Worm (Caenorhabditis elegans) whole organism, young adult: ENCODE results near the gene gly-5.
"Not testable (repeated sequence)": the region's sequence is repeated elsewhere in the genome, so short reads cannot be mapped to it uniquely, and the experiment has no call there.

Experiments
- B0019.2 ChIP-seq: fragments of 200-800 bp; sonication (Bioruptor generic); conservative IDR thresholded peaks from 2 replicates; pipeline ENCODE4 v1.3.6; 2022; ENCODE audit warnings: missing genetic modification reagents, missing genetic modification characterization, missing compliant biosample characterization
- F33H1.4 ChIP-seq: fragments of 200-800 bp; sonication (Bioruptor generic); IDR thresholded peaks from 2 replicates; pipeline ENCODE4 v1.3.6; 2022; ENCODE audit warnings: missing genetic modification reagents, missing genetic modification characterization, missing compliant biosample characterization
- F39B2.1 ChIP-seq: fragments of 200-800 bp; sonication (Bioruptor generic); IDR thresholded peaks from 2 replicates; pipeline ENCODE4 v1.3.6; 2022; ENCODE audit warnings: missing genetic modification reagents, missing genetic modification characterization, missing compliant biosample characterization
- F52B5.7 ChIP-seq: sonication (generic microtip); optimal IDR thresholded peaks from 2 replicates; lab custom pipeline; 2016; ENCODE audit warnings: mild to moderate bottlenecking, missing genetic modification characterization, missing compliant biosample characterization
- K11D2.4 ChIP-seq: fragments of 200-800 bp; sonication (Bioruptor generic); IDR thresholded peaks from 2 replicates; pipeline ENCODE4 v1.3.6; 2022; ENCODE audit warnings: missing genetic modification reagents, missing genetic modification characterization, missing compliant biosample characterization
- T26A5.8 ChIP-seq: sonication (generic microtip); optimal IDR thresholded peaks from 2 replicates; lab custom pipeline; 2016; ENCODE audit warnings: missing genetic modification characterization, missing compliant biosample characterization
- Y67H2A.10 ChIP-seq: fragments of 200-800 bp; sonication (Bioruptor generic); conservative IDR thresholded peaks from 2 replicates; pipeline ENCODE4 v1.3.6; 2022; ENCODE audit warnings: missing genetic modification reagents, missing genetic modification characterization, missing compliant biosample characterization
- Y95B8A.8 ChIP-seq: fragments of 200-800 bp; sonication (Bioruptor generic); IDR thresholded peaks from 2 replicates; pipeline ENCODE4 v1.3.6; 2022; ENCODE audit warnings: missing genetic modification reagents, missing genetic modification characterization, missing compliant biosample characterization
- ZK185.1 ChIP-seq: sonication (generic microtip); optimal IDR thresholded peaks from 2 replicates; lab custom pipeline; 2016; ENCODE audit warnings: mild to moderate bottlenecking, missing genetic modification characterization, missing compliant biosample characterization; ENCODE audit not compliant: poor library complexity, severe bottlenecking
- ama-1 ChIP-seq, 3 experiments: fragments of 150-350 bp in 1 of 3; sonication (generic microtip) in 2 of 3; optimal IDR thresholded peaks; 2 replicates each; lab custom pipeline; 2014 to 2018; ENCODE audit warnings: missing biosample characterization in 2 of 3, missing genetic modification characterization in 2 of 3, missing genetic modification reagents in 2 of 3
- aptf-2 ChIP-seq: fragments of 200-800 bp; sonication (Bioruptor generic); conservative IDR thresholded peaks from 2 replicates; pipeline ENCODE4 v1.3.6; 2022; ENCODE audit warnings: missing genetic modification reagents, missing genetic modification characterization, missing compliant biosample characterization
- atf-7 ChIP-seq: sonication (generic microtip); optimal IDR thresholded peaks from 2 replicates; lab custom pipeline; 2017; ENCODE audit warnings: mild to moderate bottlenecking, missing genetic modification characterization, missing compliant biosample characterization
- ceh-27 ChIP-seq: fragments of 200-800 bp; sonication (Bioruptor generic); optimal IDR thresholded peaks from 2 replicates; lab custom pipeline; 2018; ENCODE audit warnings: mild to moderate bottlenecking, missing genetic modification characterization, moderate library complexity, missing compliant biosample characterization
- egl-18 ChIP-seq: fragments of 200-800 bp; sonication (Bioruptor generic); IDR thresholded peaks from 2 replicates; pipeline ENCODE4 v1.3.6; 2022; ENCODE audit warnings: missing genetic modification reagents, missing genetic modification characterization, missing compliant biosample characterization
- egrh-3 ChIP-seq: fragments of 200-800 bp; sonication (Bioruptor generic); IDR thresholded peaks from 2 replicates; pipeline ENCODE4 v1.3.6; 2022; ENCODE audit warnings: missing genetic modification reagents, missing genetic modification characterization, missing compliant biosample characterization
- fkh-3 ChIP-seq: sonication (generic microtip); optimal IDR thresholded peaks from 2 replicates; lab custom pipeline; 2016; ENCODE audit warnings: mild to moderate bottlenecking, missing genetic modification characterization, missing compliant biosample characterization
- hlh-26 ChIP-seq: fragments of 200-800 bp; sonication (Bioruptor generic); conservative IDR thresholded peaks from 2 replicates; pipeline ENCODE4 v1.3.6; 2022; ENCODE audit warnings: missing genetic modification reagents, missing genetic modification characterization, missing compliant biosample characterization
- lin-26 ChIP-seq: fragments of 200-800 bp; sonication (Bioruptor generic); IDR thresholded peaks from 2 replicates; pipeline ENCODE4 v1.3.6; 2022; ENCODE audit warnings: missing genetic modification reagents, missing genetic modification characterization, missing compliant biosample characterization
- lir-1 ChIP-seq: fragments of 200-800 bp; sonication (Bioruptor generic); conservative IDR thresholded peaks from 2 replicates; pipeline ENCODE4 v1.3.6; 2022; ENCODE audit warnings: missing genetic modification reagents, missing genetic modification characterization, missing compliant biosample characterization
- nfya-1 ChIP-seq: sonication (generic microtip); optimal IDR thresholded peaks from 2 replicates; lab custom pipeline; 2017; ENCODE audit warnings: antibody characterized with exemption, missing compliant biosample characterization, missing genetic modification characterization, borderline replicate concordance; ENCODE audit not compliant: insufficient read depth
- nhr-27 ChIP-seq: fragments of 200-800 bp; sonication (Bioruptor generic); optimal IDR thresholded peaks from 2 replicates; lab custom pipeline; 2018; ENCODE audit warnings: mild to moderate bottlenecking, missing genetic modification characterization, moderate library complexity, missing compliant biosample characterization
- nhr-90 ChIP-seq: sonication (generic microtip); optimal IDR thresholded peaks from 2 replicates; lab custom pipeline; 2016; ENCODE audit warnings: missing genotype, mild to moderate bottlenecking, missing genetic modification characterization, missing compliant biosample characterization
- pbrm-1 ChIP-seq: fragments of 200-800 bp; sonication (Bioruptor generic); IDR thresholded peaks from 2 replicates; pipeline ENCODE4 v1.3.6; 2022; ENCODE audit warnings: missing genetic modification reagents, missing genetic modification characterization, missing compliant biosample characterization
- rec-8 ChIP-seq, 2 experiments: sonication (generic microtip); optimal IDR thresholded peaks; 2 replicates each; lab custom pipeline; 2016; ENCODE audit warnings: mild to moderate bottlenecking in 2 of 2, missing genetic modification characterization in 2 of 2, missing genetic modification reagents in 2 of 2, missing genotype in 2 of 2, missing biosample characterization in 1 of 2, missing compliant biosample characterization in 1 of 2, moderate library complexity in 1 of 2
- repo-1 ChIP-seq: sonication (generic microtip); optimal IDR thresholded peaks from 2 replicates; lab custom pipeline; 2017; ENCODE audit warnings: mild to moderate bottlenecking, missing genetic modification characterization, missing compliant biosample characterization
- snpc-4 ChIP-seq, 5 experiments: fragments of 150-350 bp in 1 of 5; sonication (generic microtip) in 4 of 5; optimal IDR thresholded peaks; 2 replicates each; lab custom pipeline; 2014 to 2018; ENCODE audit warnings: missing genetic modification characterization in 5 of 5, missing biosample characterization in 3 of 5, antibody characterized with exemption in 2 of 5, mild to moderate bottlenecking in 2 of 5, missing compliant biosample characterization in 2 of 5, missing genotype in 2 of 5, moderate library complexity in 2 of 5, missing genetic modification reagents in 1 of 5
- sptf-2 ChIP-seq: fragments of 200-800 bp; sonication (Bioruptor generic); optimal IDR thresholded peaks from 2 replicates; lab custom pipeline; 2018; ENCODE audit warnings: mild to moderate bottlenecking, missing genetic modification characterization, missing compliant biosample characterization
- unc-130 ChIP-seq: sonication (generic microtip); optimal IDR thresholded peaks from 2 replicates; lab custom pipeline; 2016; ENCODE audit warnings: missing genetic modification reagents, missing genetic modification characterization, missing compliant biosample characterization
- xnd-1 ChIP-seq: sonication (generic microtip); optimal IDR thresholded peaks from 2 replicates; lab custom pipeline; 2016; ENCODE audit warnings: missing genotype, missing genetic modification reagents, missing genetic modification characterization, missing compliant biosample characterization
- zim-3 ChIP-seq: sonication (generic microtip); optimal IDR thresholded peaks from 2 replicates; lab custom pipeline; 2017; ENCODE audit warnings: mild to moderate bottlenecking, missing genetic modification characterization, moderate library complexity, missing compliant biosample characterization
- ztf-22 ChIP-seq: fragments of 200-800 bp; sonication (Bioruptor generic); optimal IDR thresholded peaks from 2 replicates; lab custom pipeline; 2018; ENCODE audit warnings: mild to moderate bottlenecking, missing genetic modification characterization, moderate library complexity, missing compliant biosample characterization

gly-5 gene

DNA sequence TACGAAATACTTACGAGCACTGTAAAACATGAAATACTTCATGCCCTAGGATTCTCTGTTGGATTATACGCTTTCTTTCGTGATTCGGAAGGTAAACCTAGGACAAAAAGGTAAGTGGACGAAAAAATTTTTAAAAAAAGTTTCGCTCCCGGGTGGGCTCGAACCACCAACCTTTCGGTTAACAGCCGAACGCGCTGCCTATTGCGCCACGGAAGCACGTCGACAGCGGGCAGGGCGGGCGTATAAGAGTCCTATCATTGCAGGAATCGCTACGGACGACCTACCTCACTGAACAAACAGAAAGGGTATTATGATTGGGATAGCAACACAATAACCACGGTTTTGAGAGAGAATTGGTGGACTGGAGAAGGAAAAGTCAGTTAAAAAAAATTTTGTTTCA is 37.8 kb downstream of the gly-5 start (continued):
- TF ChIP-seq pbrm-1 (GFP tag; lab: Robert Waterston, UW) (peak; percentile 43; the same call in 1 of the 2 replicates), T26A5.8 (tag; lab: Kevin White, UChicago) (no peak), hlh-26 (GFP tag; lab: Robert Waterston, UW) (no peak), atf-7 (tag; lab: Kevin White, UChicago) (no peak), ama-1 (optimal IDR thresholded peaks at IDR 0.05; lab: Kevin White, UChicago) (no peak), ama-1 (GFP tag; optimal IDR thresholded peaks at IDR 0.05; lab: Kevin White, UChicago) (no peak), Y95B8A.8 (GFP tag; lab: Robert Waterston, UW) (0 out of 2 replicates have a peak, but pooled peaks have one; percentile 50), unc-130 (GFP tag; lab: Kevin White, UChicago) (no peak), fkh-3 (tag; lab: Kevin White, UChicago) (no peak), K11D2.4 (GFP tag; lab: Robert Waterston, UW) (0 out of 2 replicates have a peak, but pooled peaks have one; percentile 21), nfya-1 (no peak)

ce11 chrIII:13236199-13236598 is 49.0 kb downstream of the gly-5 start:
- peak; percentile 61; the same call in 1 of the 2 replicates for TF ChIP-seq egrh-3 (GFP tag; lab: Robert Waterston, UW)

- TF ChIP-seq Y67H2A.10 (GFP tag; lab: Robert Waterston, UW); F33H1.4 (GFP tag; lab: Robert Waterston, UW); xnd-1 (tag; lab: Kevin White, UChicago): not testable (repeated sequence)
These were observed 58.1 kb downstream of the gly-5 start, which contains the start of gene Y43F4A.4 for ce11 chrIII:13245281-13245680. Gene Y43F4A.4, plus strand, starts transcription at chrIII:13245581.

ce11 chrIII:13246265-13246664 is 59.1 kb downstream of the gly-5 start, which contains the start of gene anoh-1:
Gene anoh-1, plus strand, starts transcription at chrIII:13246565.
- TF ChIP-seq ceh-27 (GFP tag; lab: Kevin White, UChicago): no peak
- TF ChIP-seq K11D2.4 (GFP tag; lab: Robert Waterston, UW): no peak
- TF ChIP-seq ZK185.1 (tag; lab: Kevin White, UChicago): no peak
- TF ChIP-seq zim-3 (tag; lab: Kevin White, UChicago): no peak
- no peak for TF ChIP-seq B0019.2
- no peak for TF ChIP-seq aptf-2 (GFP tag; lab: Robert Waterston, UW)
- no peak for TF ChIP-seq ztf-22 (GFP tag; lab: Kevin White, UChicago)
- TF ChIP-seq atf-7 (tag; lab: Kevin White, UChicago): no peak
- no peak for TF ChIP-seq unc-130 (GFP tag; lab: Kevin White, UChicago)
- no peak for TF ChIP-seq egl-18 (GFP tag; lab: Robert Waterston, UW)
- no peak for TF ChIP-seq snpc-4 (GFP tag; optimal IDR thresholded peaks at IDR 0.05; lab: Kevin White, UChicago)
- no peak for TF ChIP-seq snpc-4 (tag; optimal IDR thresholded peaks at IDR 0.05; lab: Kevin White, UChicago)
- TF ChIP-seq repo-1 (tag; lab: Kevin White, UChicago): no peak
- no peak for TF ChIP-seq F39B2.1
- TF ChIP-seq lin-26 (GFP tag; lab: Robert Waterston, UW): no peak
- no peak for TF ChIP-seq lir-1
- no peak for TF ChIP-seq F52B5.7 (tag; lab: Kevin White, UChicago)
- no peak for TF ChIP-seq rec-8 (tag; optimal IDR thresholded peaks at IDR 0.05; lab: Kevin White, UChicago)
- no peak for TF ChIP-seq nhr-27 (tag; lab: Kevin White, UChicago)
- TF ChIP-seq sptf-2 (GFP tag; lab: Kevin White, UChicago): no peak
- TF ChIP-seq nhr-90 (tag; lab: Kevin White, UChicago): no peak
- TF ChIP-seq, all 124 proteins: peak for 0
